Worm (Caenorhabditis elegans) whole organism, L3 larva: Measurements from ENCODE around the gene riok-3.

Source experiments
- R02D3.7 ChIP-seq: fragments of 150-350 bp; optimal IDR thresholded peaks from 2 replicates; lab custom pipeline; 2014; ENCODE audit warnings: missing biosample characterization, missing genetic modification characterization
- aly-2 ChIP-seq: fragments of 150-350 bp; optimal IDR thresholded peaks from 2 replicates; lab custom pipeline; 2014; ENCODE audit warnings: missing biosample characterization, missing genetic modification characterization
- ama-1 ChIP-seq: fragments of 150-350 bp; optimal IDR thresholded peaks from 2 replicates; lab custom pipeline; 2018
- ceh-16 ChIP-seq: sonication (generic microtip); optimal IDR thresholded peaks from 2 replicates; lab custom pipeline; 2017; ENCODE audit warnings: missing biosample characterization, missing genetic modification characterization
- ceh-28 ChIP-seq: fragments of 150-350 bp; optimal IDR thresholded peaks from 2 replicates; lab custom pipeline; 2014; ENCODE audit warnings: missing biosample characterization, missing genetic modification reagents, missing genetic modification characterization
- ceh-82 ChIP-seq: fragments of 150-350 bp; optimal IDR thresholded peaks from 2 replicates; lab custom pipeline; 2014; ENCODE audit warnings: missing biosample characterization, missing genetic modification characterization
- daf-12 ChIP-seq: fragments of 150-350 bp; optimal IDR thresholded peaks from 2 replicates; lab custom pipeline; 2014; ENCODE audit warnings: missing biosample characterization, missing genetic modification reagents, missing genetic modification characterization
- egl-5 ChIP-seq: fragments of 150-350 bp; optimal IDR thresholded peaks from 2 replicates; lab custom pipeline; 2017; ENCODE audit warnings: missing biosample characterization, missing genetic modification reagents, missing genetic modification characterization, inconsistent platforms
- elt-1 ChIP-seq: fragments of 150-350 bp; optimal IDR thresholded peaks from 2 replicates; lab custom pipeline; 2014; ENCODE audit warnings: missing biosample characterization, missing genetic modification characterization
- elt-2 ChIP-seq: sonication (generic microtip); optimal IDR thresholded peaks from 2 replicates; lab custom pipeline; 2016; ENCODE audit warnings: missing genetic modification reagents, mild to moderate bottlenecking, missing genetic modification characterization, missing compliant biosample characterization
- elt-3 ChIP-seq, 3 experiments: fragments of 150-350 bp in 1 of 3; sonication (generic microtip) in 2 of 3; optimal IDR thresholded peaks; 2 replicates in 2 of 3; 4 replicates in 1 of 3; lab custom pipeline; 2014 to 2017; ENCODE audit warnings: missing biosample characterization in 3 of 3, missing genetic modification characterization in 3 of 3
- fkh-2 ChIP-seq: fragments of 150-350 bp; optimal IDR thresholded peaks from 2 replicates; lab custom pipeline; 2014; ENCODE audit warnings: missing biosample characterization, missing genetic modification reagents, missing genetic modification characterization
- hmg-11 ChIP-seq: sonication (generic microtip); optimal IDR thresholded peaks from 2 replicates; lab custom pipeline; 2016; ENCODE audit warnings: missing genetic modification characterization, missing compliant biosample characterization
- lin-15B ChIP-seq: fragments of 150-350 bp; optimal IDR thresholded peaks from 2 replicates; lab custom pipeline; 2014; ENCODE audit warnings: missing biosample characterization, missing genetic modification characterization
- lsy-12 ChIP-seq: sonication (generic microtip); optimal IDR thresholded peaks from 2 replicates; lab custom pipeline; 2016; ENCODE audit warnings: mild to moderate bottlenecking, missing genetic modification characterization, missing compliant biosample characterization
- nfya-1 ChIP-seq: sonication (generic microtip); optimal IDR thresholded peaks from 2 replicates; lab custom pipeline; 2017; ENCODE audit warnings: missing genetic modification characterization, mild to moderate bottlenecking, missing compliant biosample characterization, antibody characterized with exemption, moderate library complexity; ENCODE audit not compliant: insufficient read depth
- nhr-11 ChIP-seq: fragments of 150-350 bp; optimal IDR thresholded peaks from 2 replicates; lab custom pipeline; 2014; ENCODE audit warnings: missing biosample characterization, missing genetic modification characterization
- nhr-12 ChIP-seq: fragments of 150-350 bp; optimal IDR thresholded peaks from 2 replicates; lab custom pipeline; 2014; ENCODE audit warnings: missing biosample characterization, missing genetic modification characterization
- nhr-23 ChIP-seq: fragments of 150-350 bp; optimal IDR thresholded peaks from 2 replicates; lab custom pipeline; 2014; ENCODE audit warnings: missing biosample characterization, missing genetic modification reagents, missing genetic modification characterization
- nhr-25 ChIP-seq: sonication (generic microtip); optimal IDR thresholded peaks from 2 replicates; lab custom pipeline; 2017; ENCODE audit warnings: missing biosample characterization, missing genetic modification characterization
- nhr-77 ChIP-seq: fragments of 150-350 bp; optimal IDR thresholded peaks from 2 replicates; lab custom pipeline; 2014; ENCODE audit warnings: missing biosample characterization, missing genetic modification characterization
- pha-4 ChIP-seq: fragments of 150-350 bp; optimal IDR thresholded peaks from 2 replicates; lab custom pipeline; 2014; ENCODE audit warnings: missing biosample characterization, missing genetic modification reagents, missing genetic modification characterization
- pqm-1 ChIP-seq: fragments of 150-350 bp; optimal IDR thresholded peaks from 2 replicates; lab custom pipeline; 2017; ENCODE audit warnings: missing biosample characterization, missing genetic modification characterization, inconsistent platforms
- sea-2 ChIP-seq: fragments of 150-350 bp; sonication (generic microtip); optimal IDR thresholded peaks from 4 replicates; lab custom pipeline; 2014; ENCODE audit warnings: missing biosample characterization, missing genetic modification reagents, missing genetic modification characterization
- snpc-4 ChIP-seq: fragments of 150-350 bp; optimal IDR thresholded peaks from 2 replicates; lab custom pipeline; 2014; ENCODE audit warnings: missing biosample characterization, missing genetic modification characterization
- tbx-2 ChIP-seq: sonication (generic microtip); optimal IDR thresholded peaks from 2 replicates; lab custom pipeline; 2016; ENCODE audit warnings: mild to moderate bottlenecking, missing genetic modification characterization, missing compliant biosample characterization
- unc-39 ChIP-seq: sonication (generic microtip); optimal IDR thresholded peaks from 4 replicates; lab custom pipeline; 2017; ENCODE audit warnings: missing biosample characterization, missing genetic modification characterization
- unc-62 ChIP-seq: fragments of 150-350 bp; sonication (generic microtip); optimal IDR thresholded peaks from 4 replicates; lab custom pipeline; 2014; ENCODE audit warnings: missing biosample characterization, missing genetic modification reagents, missing genetic modification characterization
- zag-1 ChIP-seq: fragments of 150-350 bp; optimal IDR thresholded peaks from 2 replicates; lab custom pipeline; 2014; ENCODE audit warnings: missing biosample characterization, missing genetic modification characterization
- ztf-11 ChIP-seq: fragments of 150-350 bp; optimal IDR thresholded peaks from 2 replicates; lab custom pipeline; 2014; ENCODE audit warnings: missing biosample characterization, missing genetic modification characterization

The riok-3 gene

ce11 chrIII:9806968-9807559 is 2.3 kb upstream of the riok-3 start, which contains the start of gene ZK632.4:
ZK632.4 (minus strand) TSS chrIII:9807454.
- no peak for TF ChIP-seq tbx-2 (tag; lab: Kevin White, UChicago)
- TF ChIP-seq snpc-4 (tag; lab: Kevin White, UChicago) = no peak
- TF ChIP-seq nhr-23 (tag; lab: Kevin White, UChicago) = peak; percentile 53
- TF ChIP-seq nhr-25 (tag; lab: Kevin White, UChicago) = peak; percentile 26

DNA sequence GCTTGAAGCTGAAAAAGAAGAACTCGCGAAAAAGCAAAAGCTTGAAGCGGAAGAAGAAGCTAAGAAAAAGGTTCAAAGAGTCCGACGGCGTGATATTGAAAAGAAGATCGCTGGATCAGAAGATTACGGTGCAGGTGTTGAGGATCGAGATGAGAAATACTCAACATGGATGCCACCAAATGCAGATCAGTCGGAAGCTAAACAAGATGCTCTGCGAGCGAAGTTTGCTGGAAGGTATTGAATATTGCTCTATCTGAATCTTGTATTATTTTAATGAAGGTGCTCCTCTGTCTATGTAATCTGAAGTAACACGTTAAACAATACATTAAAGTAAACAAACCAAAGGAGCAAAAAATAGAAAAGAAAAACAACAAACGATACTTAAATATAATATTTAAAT is 2.8 kb downstream of the riok-3 start:
- peak; percentile 50 for TF ChIP-seq ama-1 (lab: Kevin White, UChicago)
- TF ChIP-seq lsy-12 = no peak

DNA sequence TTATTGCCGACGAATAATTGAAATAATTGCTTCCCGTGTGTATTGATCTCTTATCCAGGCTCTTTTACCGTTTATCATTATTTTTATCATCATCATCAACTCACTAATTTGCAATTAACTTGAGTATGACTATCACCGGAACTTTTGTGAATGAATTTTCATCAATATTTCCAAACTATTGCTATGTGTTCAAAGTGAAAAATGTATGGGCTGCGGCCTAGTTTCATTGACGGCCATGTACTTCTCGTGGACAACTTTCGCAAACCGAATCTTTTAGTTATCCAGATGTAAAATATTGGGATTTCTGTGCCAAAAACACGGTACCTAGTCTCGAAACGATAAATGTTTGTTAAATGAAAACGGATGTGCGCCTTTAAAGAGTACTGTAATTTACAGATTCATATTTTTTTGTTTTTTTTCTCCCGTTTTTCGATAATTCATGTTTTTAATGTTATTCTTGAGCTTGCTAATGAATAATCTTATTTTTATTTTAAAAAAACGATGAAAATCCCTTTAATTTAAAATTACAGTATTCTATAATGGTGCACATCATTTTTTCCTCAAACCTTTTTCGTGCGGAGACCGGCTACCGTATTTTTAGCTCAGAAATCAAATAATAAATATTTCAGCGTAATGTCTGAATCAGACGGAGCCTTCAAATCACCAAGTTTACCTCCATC is 6.2 kb downstream of the riok-3 start, which contains the start of gene ZK632.2:
ZK632.2 (plus strand) TSS at position 630 of the 680 bp plus-strand sequence.
- peak; percentile 10 for TF ChIP-seq lin-15B (tag; lab: Kevin White, UChicago)
- no peak for TF ChIP-seq nhr-12 (tag; lab: Kevin White, UChicago)
- peak; percentile 1 for TF ChIP-seq nfya-1

DNA sequence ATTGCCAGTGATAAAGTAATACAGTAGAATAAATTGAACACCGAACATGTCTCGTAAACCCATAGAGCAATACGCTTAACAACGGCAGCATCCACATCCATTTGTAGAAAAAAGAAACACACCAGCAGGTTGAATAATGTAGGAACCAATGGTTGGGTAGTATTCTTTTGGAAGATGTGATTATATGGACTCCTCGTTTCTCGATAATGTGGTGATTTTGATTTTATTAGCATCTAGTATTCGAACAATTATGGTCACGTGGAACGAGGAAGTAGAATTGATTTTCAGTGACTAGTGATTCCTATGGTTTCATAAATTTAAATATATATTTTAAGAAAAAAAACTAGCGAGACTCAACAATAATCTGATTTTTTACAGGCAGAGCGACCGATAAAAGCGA is 8.4 kb downstream of the riok-3 start, which contains the start of gene srxa-10:
srxa-10 (minus strand) TSS at position 101 of the 400 bp plus-strand sequence.
- no peak for TF ChIP-seq R02D3.7 (tag; lab: Kevin White, UChicago)
- no peak for TF ChIP-seq egl-5 (tag; lab: Kevin White, UChicago)
- TF ChIP-seq hmg-11 (tag; lab: Kevin White, UChicago) = no peak
- no peak for TF ChIP-seq elt-2 (tag; lab: Kevin White, UChicago)
- no peak for TF ChIP-seq fkh-2
- TF ChIP-seq, all 47 proteins: peak for 0

- TF ChIP-seq nfya-1 = peak; percentile 18
- TF ChIP-seq nhr-25 (tag; lab: Kevin White, UChicago) = peak; percentile 72
- TF ChIP-seq ceh-16 (tag; lab: Kevin White, UChicago) = no peak
Observed at ce11 chrIII:9793592-9794417, 11.0 kb downstream of the riok-3 start, which contains the start of the genes R10E11.9 and mcm-6. R10E11.9 (minus strand) TSS chrIII:9793642. mcm-6 (plus strand) TSS chrIII:9794367.

ce11 chrIII:9789607-9790073 is 15.2 kb downstream of the riok-3 start, which contains the start of gene R10E11.5:
R10E11.5 (minus strand) TSS chrIII:9789657.
- no peak for TF ChIP-seq tbx-2 (tag; lab: Kevin White, UChicago)
- peak; percentile 70 for TF ChIP-seq nfya-1

DNA sequence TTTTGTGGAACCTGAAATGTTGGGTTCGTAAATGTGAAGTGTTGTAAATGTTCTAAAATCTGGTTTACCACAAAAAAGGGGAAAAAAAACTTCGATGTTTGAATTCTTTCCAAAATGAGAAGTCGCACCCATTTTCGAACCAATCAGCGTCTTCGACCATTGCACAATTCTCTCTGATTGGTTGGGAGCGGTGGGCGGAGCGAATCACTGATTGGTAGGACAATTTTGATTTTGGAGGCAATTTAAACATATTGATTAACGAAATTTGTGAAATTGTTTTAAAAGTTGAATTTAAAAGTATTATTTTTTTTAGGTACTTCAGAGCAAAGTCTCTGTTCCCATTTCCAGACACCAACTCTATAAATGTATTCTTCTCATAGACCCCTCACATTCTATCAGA is 15.7 kb downstream of the riok-3 start:
- TF ChIP-seq nhr-25 (tag; lab: Kevin White, UChicago) (no peak), nfya-1 (peak; percentile 83)

- TF ChIP-seq ceh-82 (tag; lab: Kevin White, UChicago) (no peak), pha-4 (tag; lab: Kevin White, UChicago) (peak; percentile 37), sea-2 (no peak), elt-2 (tag; lab: Kevin White, UChicago) (peak; percentile 84), pqm-1 (tag; lab: Kevin White, UChicago) (peak; percentile 90)
Observed at ce11 chrIII:9786776-9787175, 18.0 kb downstream of the riok-3 start.

- no peak for TF ChIP-seq unc-62
- no peak for TF ChIP-seq elt-3 (tag; optimal IDR thresholded peaks at IDR 0.05; lab: Kevin White, UChicago)
- no peak for TF ChIP-seq unc-39 (tag; lab: Kevin White, UChicago)
- no peak for TF ChIP-seq pqm-1 (tag; lab: Kevin White, UChicago)
- TF ChIP-seq ceh-82 (tag; lab: Kevin White, UChicago) = peak; percentile 8
- TF ChIP-seq tbx-2 (tag; lab: Kevin White, UChicago) = peak; percentile 28
- TF ChIP-seq nhr-25 (tag; lab: Kevin White, UChicago) = no peak
- TF ChIP-seq elt-1 (tag; lab: Kevin White, UChicago) = no peak
- TF ChIP-seq ceh-16 (tag; lab: Kevin White, UChicago) = no peak
- TF ChIP-seq ceh-28 (tag; lab: Kevin White, UChicago) = peak; percentile 22
- no peak for TF ChIP-seq zag-1 (tag; lab: Kevin White, UChicago)
- TF ChIP-seq pha-4 (tag; lab: Kevin White, UChicago) = no peak
- TF ChIP-seq snpc-4 (tag; lab: Kevin White, UChicago) = no peak
- TF ChIP-seq nhr-77 (tag; lab: Kevin White, UChicago) = peak; percentile 27
- peak; percentile 21 for TF ChIP-seq nhr-23 (tag; lab: Kevin White, UChicago)
- no peak for TF ChIP-seq daf-12 (tag; lab: Kevin White, UChicago)
- TF ChIP-seq nfya-1 = no peak
- no peak for TF ChIP-seq ztf-11 (tag; lab: Kevin White, UChicago)
- no peak for TF ChIP-seq hmg-11 (tag; lab: Kevin White, UChicago)
- TF ChIP-seq nhr-11 (tag; lab: Kevin White, UChicago) = no peak
- TF ChIP-seq aly-2 = peak; percentile 65
Observed at ce11 chrIII:9783133-9783590, 21.6 kb downstream of the riok-3 start.
